Fruit fly (Drosophila melanogaster): ENCODE data around the gene PIG-Wa.

The PIG-Wa gene

DNA sequence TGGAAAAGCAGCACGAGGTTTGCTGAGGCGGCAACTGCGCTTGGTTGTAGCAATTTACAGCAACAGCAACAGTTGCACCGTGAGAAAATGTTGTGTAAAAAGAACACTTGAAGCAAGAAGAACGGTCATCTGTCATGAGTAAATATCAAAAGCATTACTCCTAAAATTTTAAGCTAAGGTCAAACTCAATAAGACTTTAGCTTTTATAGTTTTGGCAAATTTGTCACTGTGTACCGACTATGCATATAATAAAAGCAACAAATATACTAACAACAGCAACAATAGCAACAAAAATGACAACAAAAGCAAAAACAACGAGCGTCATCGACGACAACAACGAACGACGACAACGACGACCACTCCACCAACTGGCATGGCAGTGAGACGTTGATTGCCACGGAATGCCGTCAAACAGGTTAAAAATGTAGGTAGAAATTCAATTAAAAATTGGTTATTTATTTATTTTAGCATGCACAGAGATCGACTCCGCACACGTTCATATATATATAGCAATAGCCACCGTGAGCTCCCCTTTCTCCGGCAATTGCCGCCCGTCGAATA is 50.6 kb downstream of the PIG-Wa start (continued):
- peak; percentile 53 for TF ChIP-seq NC2α (GFP tag; optimal IDR thresholded peaks at IDR 0.05)
- TF ChIP-seq chn (GFP tag; optimal IDR thresholded peaks at IDR 0.05), result peak; percentile 75
- TF ChIP-seq CG12299 (tag; optimal IDR thresholded peaks at IDR 0.05), result peak; percentile 63
- peak; percentile 31; the same call in 1 of the 2 replicates for TF ChIP-seq Ravus (GFP tag; IDR thresholded peaks at IDR 0.05)
- TF ChIP-seq lab (GFP tag; optimal IDR thresholded peaks at IDR 0.05), result peak; percentile 76
- TF ChIP-seq fd96Cb (tag; optimal IDR thresholded peaks at IDR 0.05), result peak; percentile 83
- TF ChIP-seq CG6272 (GFP tag; IDR thresholded peaks at IDR 0.05), result peak; percentile 47; the same call in 1 of the 2 replicates
- TF ChIP-seq sens-2 (GFP tag; IDR thresholded peaks at IDR 0.05), result peak; percentile 87
- no peak for TF ChIP-seq br (optimal IDR thresholded peaks at IDR 0.05)
- peak; percentile 54; the same call in 1 of the 3 replicates for TF ChIP-seq CG2889 (GFP tag; IDR thresholded peaks at IDR 0.05)
- peak; percentile 72 for TF ChIP-seq CG11723 (GFP tag; optimal IDR thresholded peaks at IDR 0.05)
- peak; percentile 42 for TF ChIP-seq Sry-δ (GFP tag; optimal IDR thresholded peaks at IDR 0.05)
- TF ChIP-seq trh (GFP tag; optimal IDR thresholded peaks at IDR 0.05), result peak; percentile 40
- peak; percentile 45 for TF ChIP-seq slou (GFP tag; optimal IDR thresholded peaks at IDR 0.05)
- TF ChIP-seq CG18262 (tag; optimal IDR thresholded peaks at IDR 0.05), result peak; percentile 79
- TF ChIP-seq aop (GFP tag; IDR thresholded peaks at IDR 0.05), result peak; percentile 72
- TF ChIP-seq CG10366 (GFP tag; IDR thresholded peaks at IDR 0.05), result peak; percentile 89
- TF ChIP-seq CG2678 (tag; optimal IDR thresholded peaks at IDR 0.05), result peak; percentile 81
- peak; percentile 87 for TF ChIP-seq az2 (GFP tag; optimal IDR thresholded peaks at IDR 0.05)
- no peak for TF ChIP-seq ash1 (GFP tag; optimal IDR thresholded peaks at IDR 0.05)
- no peak for TF ChIP-seq CG15073 (GFP tag; optimal IDR thresholded peaks at IDR 0.05)
- peak; percentile 41 for TF ChIP-seq CG13775 (GFP tag; optimal IDR thresholded peaks at IDR 0.05)
- TF ChIP-seq NC2β (GFP tag; optimal IDR thresholded peaks at IDR 0.05), result peak; percentile 75
- TF ChIP-seq fd102C (GFP tag; optimal IDR thresholded peaks at IDR 0.05), result no peak
- TF ChIP-seq Lpt (GFP tag; optimal IDR thresholded peaks at IDR 0.05), result no peak
- peak; percentile 62 for TF ChIP-seq CG10267 (tag; optimal IDR thresholded peaks at IDR 0.05)
- peak in 1 of 3 experiments; percentile 60 for TF ChIP-seq lola (GFP tag; optimal IDR thresholded peaks at IDR 0.05)
- TF ChIP-seq Hey (tag; optimal IDR thresholded peaks at IDR 0.05), result no peak
- peak; percentile 83 for TF ChIP-seq CG11695 (GFP tag; IDR thresholded peaks at IDR 0.05)
- no peak for TF ChIP-seq Trl (optimal IDR thresholded peaks at IDR 0.05)
- peak; percentile 87 for TF ChIP-seq Trl (GFP tag; optimal IDR thresholded peaks at IDR 0.05)
- TF ChIP-seq onecut (GFP tag; IDR thresholded peaks at IDR 0.05), result peak; percentile 82
- TF ChIP-seq eve (GFP tag; optimal IDR thresholded peaks at IDR 0.05), result peak in 1 of 2 experiments; percentile 96
- TF ChIP-seq CG7786 (GFP tag; optimal IDR thresholded peaks at IDR 0.05), result peak; percentile 58
- TF ChIP-seq Vsx1 (GFP tag; optimal IDR thresholded peaks at IDR 0.05), result peak; percentile 41
- TF ChIP-seq vfl (GFP tag; optimal IDR thresholded peaks at IDR 0.05), result no peak
- TF ChIP-seq CG30431 (GFP tag; optimal IDR thresholded peaks at IDR 0.05), result peak; percentile 52
- peak; percentile 57 for TF ChIP-seq HHEX (GFP tag; optimal IDR thresholded peaks at IDR 0.05)
- no peak for TF ChIP-seq pzg (GFP tag; optimal IDR thresholded peaks at IDR 0.05)
- peak; percentile 73; the same call in 2 of the 3 replicates for TF ChIP-seq gce (GFP tag; IDR thresholded peaks at IDR 0.05)
- no peak for TF ChIP-seq BEAF-32 (GFP tag; optimal IDR thresholded peaks at IDR 0.05)
- TF ChIP-seq her (GFP tag; optimal IDR thresholded peaks at IDR 0.05), result peak; percentile 76
- no peak for TF ChIP-seq bbx (GFP tag; IDR thresholded peaks at IDR 0.05; ENCODE audit: partially characterized antibody)
- TF ChIP-seq ATbp (GFP tag; optimal IDR thresholded peaks at IDR 0.05), result peak; percentile 93
- peak; percentile 68 for TF ChIP-seq Dek (tag; optimal IDR thresholded peaks at IDR 0.05)
- peak; percentile 67 for TF ChIP-seq kay (GFP tag; optimal IDR thresholded peaks at IDR 0.05)
- peak; percentile 72 for TF ChIP-seq CG12236 (GFP tag; optimal IDR thresholded peaks at IDR 0.05)
- peak; percentile 83 for TF ChIP-seq Oaz (GFP tag; IDR thresholded peaks at IDR 0.05)
- peak; percentile 15 for TF ChIP-seq zfh2 (GFP tag; optimal IDR thresholded peaks at IDR 0.05)
- TF ChIP-seq Nf-YB (GFP tag; optimal IDR thresholded peaks at IDR 0.05), result peak; percentile 38
- peak; percentile 84 for TF ChIP-seq ap (GFP tag; IDR thresholded peaks at IDR 0.05)
